Worm (Caenorhabditis elegans) whole organism, L4 larva: ENCODE measurements around the gene col-14.

Source experiments
- D1046.2 ChIP-seq: fragments of 200-800 bp; sonication (Bioruptor generic); IDR thresholded peaks from 2 replicates; pipeline ENCODE4 v1.3.6; 2022; ENCODE audit warnings: missing genetic modification characterization, missing compliant biosample characterization
- F10B5.3 ChIP-seq: sonication (generic microtip); optimal IDR thresholded peaks from 2 replicates; lab custom pipeline; 2016; ENCODE audit warnings: mild to moderate bottlenecking, missing genetic modification characterization, missing compliant biosample characterization
- F44E2.7 ChIP-seq: fragments of 200-800 bp; sonication (Bioruptor generic); IDR thresholded peaks from 2 replicates; pipeline ENCODE4 v2.1.2; 2022; ENCODE audit warnings: missing genetic modification characterization, missing compliant biosample characterization
- F49E8.2 ChIP-seq: sonication (generic microtip); optimal IDR thresholded peaks from 2 replicates; lab custom pipeline; 2016; ENCODE audit warnings: missing compliant biosample characterization, mild to moderate bottlenecking, missing genetic modification characterization, borderline replicate concordance
- Y5F2A.4 ChIP-seq: fragments of 200-800 bp; sonication (Bioruptor generic); optimal IDR thresholded peaks from 2 replicates; lab custom pipeline; 2018; ENCODE audit warnings: mild to moderate bottlenecking, missing genetic modification characterization, missing compliant biosample characterization
- aha-1 ChIP-seq: fragments of 150-350 bp; peaks from one replicate; lab custom pipeline; 2014; ENCODE audit warnings: missing biosample characterization, missing genetic modification characterization
- ama-1 ChIP-seq: fragments of 150-350 bp; optimal IDR thresholded peaks from 2 replicates; lab custom pipeline; 2014; ENCODE audit warnings: inconsistent platforms, mixed read lengths
- ceh-28 ChIP-seq: fragments of 150-350 bp; optimal IDR thresholded peaks from 2 replicates; lab custom pipeline; 2014; ENCODE audit warnings: missing biosample characterization, missing genetic modification reagents, missing genetic modification characterization
- ceh-62 ChIP-seq: sonication (generic microtip); optimal IDR thresholded peaks from 2 replicates; lab custom pipeline; 2017; ENCODE audit warnings: missing biosample characterization, missing genetic modification characterization
- ctbp-1 ChIP-seq: fragments of 200-800 bp; sonication (Bioruptor generic); IDR thresholded peaks from 2 replicates; pipeline ENCODE4 v1.3.6; 2022; ENCODE audit warnings: missing genetic modification reagents, missing genetic modification characterization, missing compliant biosample characterization
- daf-16 ChIP-seq, 3 experiments: sonication (generic microtip); optimal IDR thresholded peaks; 2 replicates each; lab custom pipeline; 2016 to 2017; ENCODE audit warnings: missing genetic modification characterization in 3 of 3, missing genetic modification reagents in 3 of 3, mild to moderate bottlenecking in 2 of 3, missing compliant biosample characterization in 2 of 3, missing biosample characterization in 1 of 3, moderate library complexity in 1 of 3
- daf-8 ChIP-seq: fragments of 200-800 bp; sonication (Bioruptor generic); IDR thresholded peaks from 2 replicates; pipeline ENCODE4 v1.3.6; 2022; ENCODE audit warnings: missing genetic modification characterization, missing compliant biosample characterization
- dmd-6 ChIP-seq: fragments of 200-800 bp; sonication (Bioruptor generic); IDR thresholded peaks from 2 replicates; pipeline ENCODE4 v1.3.6; 2022; ENCODE audit warnings: missing genetic modification reagents, missing genetic modification characterization, missing compliant biosample characterization
- dmd-9 ChIP-seq: fragments of 200-800 bp; sonication (Bioruptor generic); IDR thresholded peaks from 2 replicates; pipeline ENCODE4 v1.3.6; 2022; ENCODE audit warnings: missing genetic modification reagents, missing genetic modification characterization, missing compliant biosample characterization
- dve-1 ChIP-seq: sonication (generic microtip); optimal IDR thresholded peaks from 2 replicates; lab custom pipeline; 2017; ENCODE audit warnings: antibody characterized with exemption, mild to moderate bottlenecking, missing genetic modification characterization, missing compliant biosample characterization; ENCODE audit not compliant: insufficient read depth
- egl-27 ChIP-seq: sonication (generic microtip); optimal IDR thresholded peaks from 3 replicates; lab custom pipeline; 2017; ENCODE audit warnings: missing biosample characterization, missing genetic modification reagents, missing genetic modification characterization
- fkh-10 ChIP-seq: fragments of 150-350 bp; optimal IDR thresholded peaks from 2 replicates; lab custom pipeline; 2014; ENCODE audit warnings: missing biosample characterization, missing genetic modification reagents, missing genetic modification characterization
- gei-8 ChIP-seq: fragments of 200-800 bp; sonication (Bioruptor generic); optimal IDR thresholded peaks from 2 replicates; lab custom pipeline; 2018; ENCODE audit warnings: mild to moderate bottlenecking, missing genetic modification characterization, missing compliant biosample characterization
- hlh-11 ChIP-seq: fragments of 200-800 bp; sonication (Bioruptor generic); optimal IDR thresholded peaks from 2 replicates; lab custom pipeline; 2018; ENCODE audit warnings: mild to moderate bottlenecking, missing genetic modification characterization, missing compliant biosample characterization
- hlh-30 ChIP-seq: sonication (generic microtip); optimal IDR thresholded peaks from 2 replicates; lab custom pipeline; 2017; ENCODE audit warnings: antibody characterized with exemption, mild to moderate bottlenecking, missing genetic modification characterization, missing compliant biosample characterization; ENCODE audit not compliant: insufficient read depth
- lim-7 ChIP-seq: fragments of 200-800 bp; sonication (Bioruptor generic); IDR thresholded peaks from 2 replicates; pipeline ENCODE4 v1.3.6; 2022; ENCODE audit warnings: missing genetic modification characterization, missing compliant biosample characterization
- lin-38 ChIP-seq: fragments of 200-800 bp; sonication (Bioruptor generic); IDR thresholded peaks from 2 replicates; pipeline ENCODE4 v1.3.6; 2022; ENCODE audit warnings: missing genetic modification reagents, missing genetic modification characterization, missing compliant biosample characterization
- madf-5 ChIP-seq, 2 experiments: fragments of 200-800 bp; sonication (Bioruptor generic); IDR thresholded peaks; 2 replicates each; pipeline ENCODE4 v1.3.6; 2022; ENCODE audit warnings: missing compliant biosample characterization in 2 of 2, missing genetic modification characterization in 2 of 2
- mep-1 ChIP-seq: fragments of 150-350 bp; sonication (generic microtip); optimal IDR thresholded peaks from 3 replicates; lab custom pipeline; 2014; ENCODE audit warnings: missing biosample characterization, missing genetic modification characterization
- mxl-3 ChIP-seq: fragments of 200-800 bp; sonication (Bioruptor generic); optimal IDR thresholded peaks from 2 replicates; lab custom pipeline; 2018; ENCODE audit warnings: mild to moderate bottlenecking, missing genetic modification characterization, missing compliant biosample characterization
- nhr-10 ChIP-seq: fragments of 150-350 bp; optimal IDR thresholded peaks from 2 replicates; lab custom pipeline; 2014; ENCODE audit warnings: missing biosample characterization, missing genetic modification characterization
- nhr-111 ChIP-seq: fragments of 200-800 bp; sonication (Bioruptor generic); optimal IDR thresholded peaks from 2 replicates; lab custom pipeline; 2018; ENCODE audit warnings: mild to moderate bottlenecking, missing genetic modification characterization, missing compliant biosample characterization
- nhr-25 ChIP-seq: sonication (generic microtip); optimal IDR thresholded peaks from 2 replicates; lab custom pipeline; 2017; ENCODE audit warnings: missing genetic modification characterization, mild to moderate bottlenecking, missing compliant biosample characterization, antibody characterized with exemption, moderate library complexity, borderline replicate concordance; ENCODE audit not compliant: insufficient read depth
- nhr-28 ChIP-seq: fragments of 150-350 bp; optimal IDR thresholded peaks from 2 replicates; lab custom pipeline; 2014; ENCODE audit warnings: missing biosample characterization, missing genetic modification characterization
- pha-4 ChIP-seq, 2 experiments: fragments of 150-350 bp in 1 of 2; fragments of 200-800 bp in 1 of 2; sonication (Bioruptor generic) in 1 of 2; IDR thresholded peaks in 1 of 2; optimal IDR thresholded peaks in 1 of 2; 2 replicates each; pipeline versions ENCODE4 v1.3.6 to Lab custom; 2014 to 2022; ENCODE audit warnings: missing genetic modification characterization in 2 of 2, missing genetic modification reagents in 2 of 2, missing biosample characterization in 1 of 2, missing compliant biosample characterization in 1 of 2
- pqm-1 ChIP-seq: sonication (generic microtip); optimal IDR thresholded peaks from 2 replicates; lab custom pipeline; 2017; ENCODE audit warnings: missing biosample characterization, missing genetic modification characterization
- saeg-2 ChIP-seq: fragments of 200-800 bp; sonication (Bioruptor generic); IDR thresholded peaks from 2 replicates; pipeline ENCODE4 v1.3.6; 2022; ENCODE audit warnings: missing genetic modification reagents, missing genetic modification characterization, missing compliant biosample characterization
- snpc-4 ChIP-seq: fragments of 150-350 bp; optimal IDR thresholded peaks from 2 replicates; lab custom pipeline; 2014; ENCODE audit warnings: missing biosample characterization, missing genetic modification characterization
- spr-3 ChIP-seq: fragments of 200-800 bp; sonication (Bioruptor generic); optimal IDR thresholded peaks from 2 replicates; lab custom pipeline; 2018; ENCODE audit warnings: mild to moderate bottlenecking, missing genetic modification characterization, missing compliant biosample characterization
- tra-1 ChIP-seq: fragments of 200-800 bp; sonication (Bioruptor generic); IDR thresholded peaks from 2 replicates; pipeline ENCODE4 v1.3.6; 2022; ENCODE audit warnings: missing genetic modification reagents, missing genetic modification characterization, missing compliant biosample characterization
- unc-62 ChIP-seq, 3 experiments: fragments of 150-350 bp in 1 of 3; sonication (generic microtip); optimal IDR thresholded peaks in 2 of 3; peaks in 1 of 3; 1 replicate in 1 of 3; 2 replicates in 2 of 3; lab custom pipeline; 2014 to 2017; ENCODE audit warnings: missing biosample characterization in 3 of 3, missing genetic modification characterization in 3 of 3, missing genetic modification reagents in 3 of 3, missing genotype in 1 of 3
- vab-7 ChIP-seq: fragments of 200-800 bp; sonication (Bioruptor generic); IDR thresholded peaks from 2 replicates; pipeline ENCODE4 v1.3.6; 2022; ENCODE audit warnings: missing genetic modification reagents, missing genetic modification characterization, missing compliant biosample characterization
- zag-1 ChIP-seq: fragments of 150-350 bp; optimal IDR thresholded peaks from 2 replicates; lab custom pipeline; 2014; ENCODE audit warnings: missing biosample characterization, missing genetic modification characterization
- ztf-7 ChIP-seq: fragments of 150-350 bp; optimal IDR thresholded peaks from 2 replicates; lab custom pipeline; 2014; ENCODE audit warnings: missing biosample characterization, missing genetic modification characterization

The col-14 gene

DNA sequence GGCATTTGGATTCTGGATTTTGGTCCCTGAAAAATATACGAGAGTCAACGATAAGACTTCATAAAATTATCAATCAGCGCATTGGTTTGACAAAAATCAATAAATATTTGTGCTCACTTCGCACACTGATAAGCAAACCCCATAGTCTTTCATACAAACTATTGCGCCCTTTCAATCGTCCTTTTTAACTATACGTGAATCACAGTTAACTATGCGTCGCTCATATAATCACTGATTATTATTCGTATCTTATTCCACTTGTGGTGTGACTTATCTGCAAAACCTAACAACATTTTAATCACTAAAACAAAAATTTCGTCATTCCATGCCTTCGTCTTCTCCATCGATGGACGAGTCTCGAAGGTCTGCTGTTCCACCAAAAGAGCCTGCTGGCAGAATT, 42.4 kb upstream of the col-14 start, which contains the start of gene nhr-8 (continued):
- TF ChIP-seq dve-1 (tag; lab: Kevin White, UChicago), result peak; percentile 92

DNA sequence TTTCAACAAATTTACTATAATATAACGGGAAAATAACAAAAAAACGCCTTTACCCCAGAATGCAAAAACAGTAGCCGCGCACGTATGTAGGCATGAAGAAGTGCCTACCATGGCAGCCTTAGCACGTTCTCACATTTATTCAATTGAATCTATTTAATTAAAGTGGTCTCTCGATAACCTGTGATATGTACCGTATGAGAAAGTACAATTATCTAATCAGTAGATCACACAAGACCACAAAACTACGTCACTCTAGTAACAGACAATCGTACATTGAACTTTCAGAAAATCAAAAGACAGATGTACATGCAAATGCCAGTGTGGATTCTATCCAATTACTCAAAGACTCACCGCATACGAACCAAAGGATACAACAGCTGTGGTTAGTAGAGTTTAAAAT, 41.0 kb upstream of the col-14 start:
- TF ChIP-seq aha-1 (peak; percentile 93), hlh-11 (tag; lab: Kevin White, UChicago) (peak; percentile 6), fkh-10 (no peak), hlh-30 (tag; lab: Kevin White, UChicago) (no peak), ceh-62 (tag; lab: Kevin White, UChicago) (no peak), nhr-28 (peak; percentile 3), pqm-1 (peak; percentile 3), mxl-3 (GFP tag; lab: Kevin White, UChicago) (no peak), dve-1 (tag; lab: Kevin White, UChicago) (peak; percentile 39), daf-16 (GFP tag; optimal IDR thresholded peaks at IDR 0.05; lab: Kevin White, UChicago) (no peak), daf-16 (tag; optimal IDR thresholded peaks at IDR 0.05; lab: Kevin White, UChicago) (peak; percentile 13)

DNA sequence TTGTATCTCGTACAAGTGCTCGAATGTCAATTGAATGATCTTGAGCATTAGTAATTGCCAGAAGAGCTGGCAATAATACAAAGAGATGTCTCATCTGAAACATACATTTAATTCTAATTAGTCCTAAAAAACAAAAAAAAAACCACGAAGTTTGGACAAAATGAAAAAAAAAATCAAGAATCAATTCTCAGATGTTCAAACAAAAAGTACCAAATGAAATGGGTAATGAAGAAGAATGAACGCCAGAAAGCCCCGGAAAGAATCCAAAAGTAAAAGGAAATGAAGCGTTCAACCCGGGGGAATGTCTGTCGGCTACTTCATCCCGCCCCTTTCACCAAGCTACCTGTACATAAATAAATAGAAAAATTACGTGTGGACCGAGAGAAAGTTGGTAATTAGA, 35.3 kb upstream of the col-14 start, which contains the start of gene F33D4.6:
Gene F33D4.6 (minus strand): TSS at position 101 of the 400 bp plus-strand sequence.
- no peak for TF ChIP-seq snpc-4 (tag; lab: Kevin White, UChicago)
- TF ChIP-seq ceh-28 (tag; lab: Kevin White, UChicago), result no peak
- TF ChIP-seq dmd-9, result no peak
- TF ChIP-seq ctbp-1 (GFP tag; lab: Robert Waterston, UW), result no peak
- TF ChIP-seq madf-5 (GFP tag; IDR thresholded peaks at IDR 0.05; lab: Robert Waterston, UW), result no peak
- no peak for TF ChIP-seq F44E2.7
- no peak for TF ChIP-seq hlh-11 (tag; lab: Kevin White, UChicago)
- TF ChIP-seq gei-8 (GFP tag; lab: Kevin White, UChicago), result no peak
- TF ChIP-seq egl-27 (tag; lab: Kevin White, UChicago), result no peak
- no peak for TF ChIP-seq F10B5.3 (tag; lab: Kevin White, UChicago)
- no peak for TF ChIP-seq dmd-6 (GFP tag; lab: Robert Waterston, UW)
- no peak for TF ChIP-seq zag-1 (tag; lab: Kevin White, UChicago)
- no peak for TF ChIP-seq hlh-30 (tag; lab: Kevin White, UChicago)
- TF ChIP-seq dve-1 (tag; lab: Kevin White, UChicago), result no peak
- TF ChIP-seq ama-1 (lab: Kevin White, UChicago), result no peak
- no peak for TF ChIP-seq pha-4 (GFP tag; IDR thresholded peaks at IDR 0.05; lab: Robert Waterston, UW)
- no peak for TF ChIP-seq pha-4 (tag; optimal IDR thresholded peaks at IDR 0.05; lab: Kevin White, UChicago)

DNA sequence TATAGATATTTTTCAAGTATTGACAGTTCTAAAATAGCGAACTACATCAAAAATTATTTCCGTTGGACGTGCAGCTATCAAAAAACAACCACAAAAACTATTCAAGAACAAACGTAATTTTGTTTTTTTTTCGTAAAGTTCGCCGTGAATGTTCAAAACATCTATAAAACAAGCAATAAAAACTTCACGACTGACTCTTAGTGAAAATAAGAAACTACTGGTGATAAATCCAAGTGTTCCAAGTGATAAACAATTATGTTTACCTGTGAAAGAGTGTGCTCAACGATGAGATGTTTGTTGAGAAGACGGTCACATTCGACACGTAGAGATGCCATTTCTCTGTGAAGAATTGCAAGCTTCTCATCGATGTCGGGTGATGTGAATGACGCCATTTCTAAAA, 30.4 kb upstream of the col-14 start, which contains the start of gene C50F7.6:
Gene C50F7.6 (minus strand): TSS at position 394 of the 400 bp plus-strand sequence.
- TF ChIP-seq daf-16 (GFP tag; optimal IDR thresholded peaks at IDR 0.05; lab: Kevin White, UChicago) (peak in 1 of 2 experiments; percentile 78), daf-16 (tag; optimal IDR thresholded peaks at IDR 0.05; lab: Kevin White, UChicago) (no peak), lin-38 (no peak)

DNA sequence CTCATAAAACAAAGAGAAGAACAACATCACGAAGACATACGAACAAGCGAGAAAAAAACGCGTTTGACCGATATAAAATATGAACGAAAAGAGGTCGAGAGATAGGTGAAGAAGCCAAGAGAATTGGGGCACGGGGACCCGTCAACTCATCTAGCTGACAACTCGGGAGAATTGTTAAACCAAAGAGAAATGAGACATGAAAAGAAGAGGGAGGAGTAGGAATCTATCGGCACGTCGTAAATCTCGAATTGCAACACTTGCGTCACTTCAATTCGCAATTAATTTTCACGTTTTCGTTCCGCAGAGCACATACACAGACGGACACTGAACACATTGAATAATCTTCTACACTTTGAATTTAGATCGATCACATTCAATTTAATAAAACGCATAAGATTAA, 29.7 kb upstream of the col-14 start:
- peak in 1 of 2 experiments; percentile 7 for TF ChIP-seq unc-62 (GFP tag; optimal IDR thresholded peaks at IDR 0.05 in 1 of 2; lab: Kevin White, UChicago)
- no peak for TF ChIP-seq unc-62 (tag; optimal IDR thresholded peaks at IDR 0.05; lab: Kevin White, UChicago)
- no peak for TF ChIP-seq Y5F2A.4
- no peak for TF ChIP-seq ztf-7
- TF ChIP-seq lim-7 (GFP tag; lab: Robert Waterston, UW), result no peak

DNA sequence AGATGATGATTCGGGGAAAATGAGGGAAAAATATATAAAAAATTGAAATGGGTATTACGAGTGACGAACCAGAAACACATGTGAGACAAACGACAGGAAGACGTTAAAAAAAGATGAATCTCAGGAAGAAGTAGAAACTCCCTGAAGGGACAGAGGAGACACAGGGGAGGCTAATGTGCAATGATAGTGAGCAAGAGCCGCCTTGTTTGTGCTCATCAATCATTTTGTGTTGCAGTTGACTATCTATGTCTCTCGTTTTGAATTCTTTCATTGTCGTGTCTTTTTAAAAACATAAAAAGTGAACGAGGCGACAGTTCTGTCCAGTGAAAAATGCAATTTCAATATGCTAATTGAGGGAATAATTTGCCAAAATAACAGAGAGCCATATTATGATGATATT, 28.3 kb upstream of the col-14 start:
- TF ChIP-seq lin-38, result no peak
- no peak for TF ChIP-seq tra-1 (GFP tag; lab: Robert Waterston, UW)
- TF ChIP-seq nhr-25, result no peak
- TF ChIP-seq mep-1 (tag; lab: Kevin White, UChicago), result no peak
- TF ChIP-seq nhr-10, result no peak
- TF ChIP-seq daf-8, result no peak
- no peak for TF ChIP-seq nhr-111 (GFP tag; lab: Kevin White, UChicago)
- peak in 1 of 2 experiments; percentile 14 for TF ChIP-seq unc-62 (GFP tag; optimal IDR thresholded peaks at IDR 0.05 in 1 of 2; lab: Kevin White, UChicago)
- no peak for TF ChIP-seq unc-62 (tag; optimal IDR thresholded peaks at IDR 0.05; lab: Kevin White, UChicago)
- no peak for TF ChIP-seq saeg-2 (GFP tag; lab: Robert Waterston, UW)
- TF ChIP-seq pqm-1, result no peak
- TF ChIP-seq gei-8 (GFP tag; lab: Kevin White, UChicago), result no peak
- TF ChIP-seq aha-1, result peak; percentile 69
- no peak for TF ChIP-seq vab-7 (GFP tag; lab: Robert Waterston, UW)
- no peak for TF ChIP-seq F49E8.2 (tag; lab: Kevin White, UChicago)
- no peak for TF ChIP-seq D1046.2 (GFP tag; lab: Robert Waterston, UW)
- no peak for TF ChIP-seq nhr-28
- TF ChIP-seq spr-3, result no peak
- TF ChIP-seq, all 104 proteins: peak for 2
